Worm (Caenorhabditis elegans): Measurements from ENCODE around the gene F53F1.2.

Gene F53F1.2

DNA sequence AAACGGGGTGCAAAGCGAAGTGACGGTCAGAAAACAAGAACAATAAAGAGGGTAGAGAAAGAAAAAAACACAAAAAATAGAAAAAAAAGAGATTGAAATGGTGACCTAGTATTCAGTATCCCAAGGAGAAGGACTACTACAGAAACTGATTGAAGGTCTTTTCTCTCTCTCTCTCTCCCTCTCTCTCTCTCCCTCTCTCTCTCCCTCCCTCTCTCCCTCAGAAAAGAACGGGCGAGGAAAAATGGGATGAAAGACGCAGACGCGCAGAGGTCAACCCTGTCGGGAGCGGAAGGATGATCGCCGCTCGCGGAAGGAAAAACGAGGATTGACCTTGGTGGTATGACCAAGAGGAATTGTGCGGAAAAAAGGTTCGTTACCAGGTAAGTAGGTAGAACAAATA is 32.1 kb upstream of the F53F1.2 start (continued):
- no peak for TF ChIP-seq unc-30 (tag; optimal IDR thresholded peaks at IDR 0.05)
- no peak for TF ChIP-seq lin-39 (tag; optimal IDR thresholded peaks at IDR 0.05)
- TF ChIP-seq snpc-4 (tag; optimal IDR thresholded peaks at IDR 0.05), result no peak
- no peak for TF ChIP-seq aha-1 (tag; optimal IDR thresholded peaks at IDR 0.05)
- no peak for TF ChIP-seq fkh-4 (tag; optimal IDR thresholded peaks at IDR 0.05; ENCODE audit: borderline replicate concordance)
- TF ChIP-seq ceh-63 (GFP tag; optimal IDR thresholded peaks at IDR 0.05), result no peak
- no peak for TF ChIP-seq unc-86 (tag; optimal IDR thresholded peaks at IDR 0.05)
- TF ChIP-seq grh-1 (GFP tag; IDR thresholded peaks at IDR 0.05), result peak; percentile 94
- TF ChIP-seq egl-13 (tag; optimal IDR thresholded peaks at IDR 0.05), result no peak
- TF ChIP-seq efl-3 (GFP tag; optimal IDR thresholded peaks at IDR 0.05), result no peak
- TF ChIP-seq mdl-1 (tag; optimal IDR thresholded peaks at IDR 0.05), result no peak
- TF ChIP-seq dsc-1 (tag; optimal IDR thresholded peaks at IDR 0.05), result no peak
- peak; percentile 19 to 32 for TF ChIP-seq efl-1 (optimal IDR thresholded peaks at IDR 0.05)
- TF ChIP-seq efl-1 (GFP tag; optimal IDR thresholded peaks at IDR 0.05 in 1 of 2), result peak in 1 of 2 experiments; percentile 50
- no peak for TF ChIP-seq aly-2 (tag; optimal IDR thresholded peaks at IDR 0.05)
- TF ChIP-seq zip-4 (GFP tag; optimal IDR thresholded peaks at IDR 0.05), result no peak
- no peak for TF ChIP-seq ceh-90 (tag; optimal IDR thresholded peaks at IDR 0.05)
- TF ChIP-seq mep-1 (tag; optimal IDR thresholded peaks at IDR 0.05), result peak; percentile 61
- TF ChIP-seq lin-13 (GFP tag; optimal IDR thresholded peaks at IDR 0.05), result peak; percentile 14
- TF ChIP-seq ceh-8 (GFP tag; optimal IDR thresholded peaks at IDR 0.05), result no peak
- no peak for TF ChIP-seq swsn-7 (tag; optimal IDR thresholded peaks at IDR 0.05)
- TF ChIP-seq nhr-84 (tag; optimal IDR thresholded peaks at IDR 0.05), result no peak
- TF ChIP-seq sox-4 (tag; optimal IDR thresholded peaks at IDR 0.05), result no peak
- TF ChIP-seq xbp-1 (tag; optimal IDR thresholded peaks at IDR 0.05), result no peak
- peak; percentile 31 for TF ChIP-seq snu-23 (GFP tag; optimal IDR thresholded peaks at IDR 0.05)
- peak; percentile 84 for TF ChIP-seq lin-14 (GFP tag; optimal IDR thresholded peaks at IDR 0.05)
- no peak for TF ChIP-seq zag-1 (tag; optimal IDR thresholded peaks at IDR 0.05)
- TF ChIP-seq ceh-88 (GFP tag; IDR thresholded peaks at IDR 0.05), result no peak
- no peak for TF ChIP-seq hlh-17 (GFP tag; optimal IDR thresholded peaks at IDR 0.05; ENCODE audit: borderline replicate concordance)
- no peak for TF ChIP-seq nhr-76 (tag; optimal IDR thresholded peaks at IDR 0.05)
- no peak for TF ChIP-seq Y116A8C.19 (tag; optimal IDR thresholded peaks at IDR 0.05; ENCODE audit: borderline replicate concordance)
- no peak for TF ChIP-seq mef-2 (tag; optimal IDR thresholded peaks at IDR 0.05)
- TF ChIP-seq lin-35 (GFP tag; optimal IDR thresholded peaks at IDR 0.05), result peak; percentile 17 to 24
- TF ChIP-seq nhr-71 (tag; optimal IDR thresholded peaks at IDR 0.05), result peak; percentile 56
- peak; percentile 45 for TF ChIP-seq nhr-90 (tag; optimal IDR thresholded peaks at IDR 0.05; ENCODE audit: poor library complexity)
- peak; percentile 23 for TF ChIP-seq C16A3.4 (tag; optimal IDR thresholded peaks at IDR 0.05)
- TF ChIP-seq nhr-28 (tag; optimal IDR thresholded peaks at IDR 0.05), result no peak
- TF ChIP-seq fos-1 (tag; optimal IDR thresholded peaks at IDR 0.05), result no peak
- TF ChIP-seq nhr-237 (tag; optimal IDR thresholded peaks at IDR 0.05), result no peak
- no peak for TF ChIP-seq alr-1 (tag; optimal IDR thresholded peaks at IDR 0.05; ENCODE audit: borderline replicate concordance)
- TF ChIP-seq elt-3 (tag; optimal IDR thresholded peaks at IDR 0.05), result no peak
- TF ChIP-seq lin-15B (tag; optimal IDR thresholded peaks at IDR 0.05), result no peak
- TF ChIP-seq dpl-1 (GFP tag; optimal IDR thresholded peaks at IDR 0.05), result peak in 1 of 3 experiments; percentile 34
- peak; percentile 48 for TF ChIP-seq rnt-1 (tag; optimal IDR thresholded peaks at IDR 0.05)
- no peak for TF ChIP-seq tlp-1 (tag; optimal IDR thresholded peaks at IDR 0.05)
- no peak for TF ChIP-seq isw-1 (GFP tag; IDR thresholded peaks at IDR 0.05)
- TF ChIP-seq C34B4.2 (tag; optimal IDR thresholded peaks at IDR 0.05), result no peak
- TF ChIP-seq pag-3 (tag; optimal IDR thresholded peaks at IDR 0.05; ENCODE audit: borderline replicate concordance, insufficient read depth), result no peak
- peak; percentile 42 for TF ChIP-seq ztf-4 (tag; optimal IDR thresholded peaks at IDR 0.05)
- no peak for TF ChIP-seq C04F5.9 (tag; optimal IDR thresholded peaks at IDR 0.05)
- TF ChIP-seq egl-27 (tag; optimal IDR thresholded peaks at IDR 0.05), result no peak
- TF ChIP-seq hlh-4 (tag; optimal IDR thresholded peaks at IDR 0.05), result no peak
- TF ChIP-seq lir-3 (tag; optimal IDR thresholded peaks at IDR 0.05; ENCODE audit: poor library complexity), result no peak

Measured in whole organism, L1 larva.